Fruit fly (Drosophila melanogaster): ENCODE measurements around the gene mtTFB1.

mtTFB1 gene

dm6 chr3L:11696294-11697116, 12.3 kb upstream of the mtTFB1 start, which contains the start of gene Dph1 (continued):
- TF ChIP-seq CG13894 (tag; optimal IDR thresholded peaks at IDR 0.05): peak; percentile 17
- TF ChIP-seq Xrp1 (GFP tag; IDR thresholded peaks at IDR 0.05): peak; percentile 91
- peak; percentile 76 for TF ChIP-seq CG8089 (GFP tag; optimal IDR thresholded peaks at IDR 0.05)
- TF ChIP-seq CG12942 (GFP tag; optimal IDR thresholded peaks at IDR 0.05): peak; percentile 58
- peak; percentile 68 for TF ChIP-seq CG12236 (GFP tag; optimal IDR thresholded peaks at IDR 0.05)
- TF ChIP-seq CG1024 (GFP tag; IDR thresholded peaks at IDR 0.05): peak; percentile 74
- TF ChIP-seq CG3995 (GFP tag; optimal IDR thresholded peaks at IDR 0.05): peak; percentile 76
- TF ChIP-seq phol (tag; optimal IDR thresholded peaks at IDR 0.05): peak; percentile 90
- TF ChIP-seq CG43689 (GFP tag; IDR thresholded peaks at IDR 0.05): peak; percentile 72
- TF ChIP-seq CG16813 (GFP tag; IDR thresholded peaks at IDR 0.05; ENCODE audit: partially characterized antibody): no peak
- peak; percentile 93 for TF ChIP-seq bab2 (GFP tag; optimal IDR thresholded peaks at IDR 0.05)
- TF ChIP-seq CG6791 (GFP tag; IDR thresholded peaks at IDR 0.05; ENCODE audit: partially characterized antibody): no peak
- peak; percentile 62 for TF ChIP-seq CG3407 (GFP tag; optimal IDR thresholded peaks at IDR 0.05)
- TF ChIP-seq dysf (GFP tag; IDR thresholded peaks at IDR 0.05): peak; percentile 88
- TF ChIP-seq CG10366 (GFP tag; IDR thresholded peaks at IDR 0.05): peak; percentile 81
- peak; percentile 65 for TF ChIP-seq CG15601 (tag; optimal IDR thresholded peaks at IDR 0.05)
- TF ChIP-seq Hsf (GFP tag; optimal IDR thresholded peaks at IDR 0.05): peak; percentile 76
- TF ChIP-seq slp2 (GFP tag; optimal IDR thresholded peaks at IDR 0.05): peak; percentile 82
- TF ChIP-seq pzg (GFP tag; optimal IDR thresholded peaks at IDR 0.05): peak; percentile 86
- TF ChIP-seq crc (GFP tag; optimal IDR thresholded peaks at IDR 0.05): peak; percentile 90
- no peak for TF ChIP-seq Dip2 (GFP tag; IDR thresholded peaks at IDR 0.05)
- peak; percentile 85 for TF ChIP-seq CG30403 (GFP tag; optimal IDR thresholded peaks at IDR 0.05)
- TF ChIP-seq BtbVII (GFP tag; optimal IDR thresholded peaks at IDR 0.05): peak; percentile 87
- TF ChIP-seq Doc2 (GFP tag; IDR thresholded peaks at IDR 0.05): no peak
- TF ChIP-seq cad (GFP tag; optimal IDR thresholded peaks at IDR 0.05): no peak
- peak; percentile 55 for TF ChIP-seq CG6683 (GFP tag; optimal IDR thresholded peaks at IDR 0.05)
- TF ChIP-seq zen (tag; optimal IDR thresholded peaks at IDR 0.05): peak; percentile 41
- peak; percentile 59 for TF ChIP-seq Hand (GFP tag; optimal IDR thresholded peaks at IDR 0.05)
- peak; percentile 78 for TF ChIP-seq NK7.1 (GFP tag; optimal IDR thresholded peaks at IDR 0.05)
- peak; percentile 58 for TF ChIP-seq tio (GFP tag; optimal IDR thresholded peaks at IDR 0.05)
- TF ChIP-seq Doc3 (GFP tag; IDR thresholded peaks at IDR 0.05; ENCODE audit: partially characterized antibody): peak; percentile 15; the same call in 1 of the 3 replicates
- peak; percentile 54 for TF ChIP-seq MTF-1 (GFP tag; optimal IDR thresholded peaks at IDR 0.05; ENCODE audit: borderline replicate concordance)
- peak; percentile 88 for TF ChIP-seq CG10979 (tag; optimal IDR thresholded peaks at IDR 0.05)
- TF ChIP-seq CG6272 (GFP tag; IDR thresholded peaks at IDR 0.05): peak; percentile 75
- TF ChIP-seq lab (GFP tag; optimal IDR thresholded peaks at IDR 0.05): peak; percentile 88
- peak; percentile 97 for TF ChIP-seq CG2889 (GFP tag; IDR thresholded peaks at IDR 0.05)
- TF ChIP-seq odd (GFP tag; optimal IDR thresholded peaks at IDR 0.05): peak; percentile 76
- no peak; the same call in 1 of the 2 replicates for TF ChIP-seq CG9215 (GFP tag; IDR thresholded peaks at IDR 0.05)
- peak; percentile 40; the same call in 1 of the 2 replicates for TF ChIP-seq al (GFP tag; IDR thresholded peaks at IDR 0.05)
- TF ChIP-seq Opbp (GFP tag; IDR thresholded peaks at IDR 0.05; ENCODE audit: partially characterized antibody): peak; percentile 46; the same call in 1 of the 3 replicates
- TF ChIP-seq CG11695 (GFP tag; IDR thresholded peaks at IDR 0.05): peak; percentile 89
- peak; percentile 83 for TF ChIP-seq az2 (GFP tag; optimal IDR thresholded peaks at IDR 0.05)
- peak; percentile 48; the same call in 1 of the 2 replicates for TF ChIP-seq CG4404 (GFP tag; IDR thresholded peaks at IDR 0.05)
- peak; percentile 82 for TF ChIP-seq esg (GFP tag; conservative IDR thresholded peaks at IDR 0.05)
- TF ChIP-seq E2f1 (GFP tag; IDR thresholded peaks at IDR 0.05): peak; percentile 85; the same call in 1 of the 2 replicates
- TF ChIP-seq Dek (tag; optimal IDR thresholded peaks at IDR 0.05): peak; percentile 67
- TF ChIP-seq CG6765 (GFP tag; optimal IDR thresholded peaks at IDR 0.05): peak; percentile 16
- peak; percentile 84 for TF ChIP-seq CG6813 (GFP tag; optimal IDR thresholded peaks at IDR 0.05)

All from whole organism, embryonic.